Worm (Caenorhabditis elegans) whole organism, late embryonic: ENCODE results near the gene F45E4.6.

Experiments used
- ceh-2 ChIP-seq: sonication (generic microtip); optimal IDR thresholded peaks from 2 replicates; lab custom pipeline; 2016; ENCODE audit warnings: missing genotype, missing genetic modification characterization, missing compliant biosample characterization
- gmeb-2 ChIP-seq: sonication (generic microtip); optimal IDR thresholded peaks from 2 replicates; lab custom pipeline; 2016; ENCODE audit warnings: missing genetic modification characterization, inconsistent platforms, missing compliant biosample characterization
- nhr-232 ChIP-seq: sonication (generic microtip); optimal IDR thresholded peaks from 2 replicates; lab custom pipeline; 2016; ENCODE audit warnings: missing genetic modification characterization, missing compliant biosample characterization
- pqm-1 ChIP-seq: sonication (generic microtip); optimal IDR thresholded peaks from 2 replicates; lab custom pipeline; 2016; ENCODE audit warnings: missing genetic modification characterization, missing compliant biosample characterization
- ref-2 ChIP-seq: sonication (generic microtip); optimal IDR thresholded peaks from 2 replicates; lab custom pipeline; 2016; ENCODE audit warnings: missing genetic modification characterization, missing compliant biosample characterization
- tbx-2 ChIP-seq: sonication (generic microtip); optimal IDR thresholded peaks from 2 replicates; lab custom pipeline; 2016; ENCODE audit warnings: missing genetic modification characterization, missing compliant biosample characterization
- zip-5 ChIP-seq: sonication (generic microtip); optimal IDR thresholded peaks from 2 replicates; lab custom pipeline; 2016; ENCODE audit warnings: missing genetic modification characterization, missing compliant biosample characterization

DNA sequence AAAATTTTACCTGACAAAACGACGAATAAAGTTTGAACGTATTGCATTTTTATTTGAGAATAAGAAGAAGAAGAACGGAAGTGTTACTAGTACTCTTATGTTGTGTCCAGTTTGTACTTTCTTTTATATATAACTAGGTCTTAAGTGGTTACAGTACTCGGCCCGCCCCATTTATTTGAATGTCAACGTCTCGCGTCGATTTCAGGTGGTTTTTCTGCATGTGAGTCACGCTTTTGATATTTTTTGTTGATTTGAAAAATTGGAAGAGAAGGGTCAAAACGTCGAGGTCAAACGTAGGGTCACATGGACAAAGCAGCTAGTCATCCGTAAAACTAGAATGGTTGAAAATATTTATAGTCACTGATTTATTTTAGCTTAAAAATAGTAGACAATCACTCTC lies 3.4 kb downstream of the F45E4.6 start, which contains the start of gene F45E4.5:
- TF ChIP-seq ceh-2 (no peak), gmeb-2 (tag; lab: Kevin White, UChicago) (no peak), ref-2 (no peak), zip-5 (no peak), pqm-1 (no peak), nhr-232 (tag; lab: Kevin White, UChicago) (no peak), tbx-2 (tag; lab: Kevin White, UChicago) (no peak)
